Worm (Caenorhabditis elegans): Measurements from ENCODE around the gene dsl-6.
"Not testable (repeated sequence)": the region's sequence is repeated elsewhere in the genome, so short reads cannot be mapped to it uniquely, and the experiment has no call there.

dsl-6 gene

ce11 chrIV:11406744-11407690 is 8.9 kb upstream of the dsl-6 start, which contains the start of the genes his-63 and his-64 (continued):
- peak; percentile 92 for TF ChIP-seq aptf-2 (GFP tag; conservative IDR thresholded peaks at IDR 0.05)
- TF ChIP-seq snpc-3.4 (tag; optimal IDR thresholded peaks at IDR 0.05): peak; percentile 39
- TF ChIP-seq madf-6 (GFP tag; IDR thresholded peaks at IDR 0.05): peak; percentile 81
- TF ChIP-seq egl-44 (GFP tag; IDR thresholded peaks at IDR 0.05): peak; percentile 12; the same call in 1 of the 2 replicates
- 0 out of 2 replicates have a peak, but pooled peaks have one; percentile 34 for TF ChIP-seq mcd-1 (GFP tag; IDR thresholded peaks at IDR 0.05)
- TF ChIP-seq egrh-3 (GFP tag; IDR thresholded peaks at IDR 0.05): peak; percentile 8; the same call in 1 of the 2 replicates

- not testable (repeated sequence) for TF ChIP-seq snpc-4 (GFP tag; optimal IDR thresholded peaks at IDR 0.05); ama-1 (optimal IDR thresholded peaks at IDR 0.05); cebp-1 (GFP tag; IDR thresholded peaks at IDR 0.05)
- TF ChIP-seq snpc-4 (tag; optimal IDR thresholded peaks at IDR 0.05): peak in 1 of 4 experiments; percentile 6
- peak in 1 of 2 experiments; percentile 36 for TF ChIP-seq ama-1 (GFP tag; optimal IDR thresholded peaks at IDR 0.05)
- TF ChIP-seq D2030.7 (GFP tag; IDR thresholded peaks at IDR 0.05): peak; percentile 26
- peak; percentile 5 for TF ChIP-seq cebp-1 (tag; optimal IDR thresholded peaks at IDR 0.05)
- TF ChIP-seq B0336.3 (GFP tag; IDR thresholded peaks at IDR 0.05): 0 out of 2 replicates have a peak, but pooled peaks have one; percentile 12
- 0 out of 2 replicates have a peak, but pooled peaks have one; percentile 18 for TF ChIP-seq Y79H2A.3 (GFP tag; conservative IDR thresholded peaks at IDR 0.05)
- peak; percentile 39 for TF ChIP-seq F33H1.4 (GFP tag; IDR thresholded peaks at IDR 0.05)
- TF ChIP-seq hsf-1 (GFP tag; IDR thresholded peaks at IDR 0.05): peak; percentile 12; the same call in 1 of the 2 replicates
- 0 out of 2 replicates have a peak, but pooled peaks have one; percentile 17 for TF ChIP-seq pbrm-1 (GFP tag; IDR thresholded peaks at IDR 0.05)
- TF ChIP-seq ceh-58 (GFP tag; IDR thresholded peaks at IDR 0.05): 0 out of 2 replicates have a peak, but pooled peaks have one; percentile 70
- TF ChIP-seq Y53G8AR.9 (GFP tag; conservative IDR thresholded peaks at IDR 0.05): 0 out of 2 replicates have a peak, but pooled peaks have one; percentile 53
- peak; percentile 34 for TF ChIP-seq hrde-1 (tag; optimal IDR thresholded peaks at IDR 0.05; ENCODE audit: borderline replicate concordance)
- TF ChIP-seq lin-54 (GFP tag; optimal IDR thresholded peaks at IDR 0.05): peak; percentile 22
- peak; percentile 64; the same call in 1 of the 2 replicates for TF ChIP-seq Y95B8A.8 (GFP tag; IDR thresholded peaks at IDR 0.05)
- TF ChIP-seq attf-6 (GFP tag; IDR thresholded peaks at IDR 0.05): peak; percentile 64
- TF ChIP-seq lin-26 (GFP tag; IDR thresholded peaks at IDR 0.05): peak; percentile 60
- TF ChIP-seq F39B2.1 (GFP tag; IDR thresholded peaks at IDR 0.05): peak; percentile 39; the same call in 1 of the 2 replicates
- peak; percentile 14; the same call in 1 of the 2 replicates for TF ChIP-seq madf-8 (GFP tag; conservative IDR thresholded peaks at IDR 0.05)
- peak; percentile 68 for TF ChIP-seq ekl-4 (GFP tag; IDR thresholded peaks at IDR 0.05)
- peak; percentile 61 for TF ChIP-seq madf-6 (GFP tag; IDR thresholded peaks at IDR 0.05)
Measured at ce11 chrIV:11406127-11406526, 8.0 kb upstream of the dsl-6 start.

- TF ChIP-seq dox-1 (GFP tag; IDR thresholded peaks at IDR 0.05) (no peak), snpc-3.4 (tag; optimal IDR thresholded peaks at IDR 0.05) (no peak), dpl-1 (GFP tag; optimal IDR thresholded peaks at IDR 0.05) (peak; percentile 50), zfh-2 (GFP tag; conservative IDR thresholded peaks at IDR 0.05) (no peak), xnd-1 (tag; optimal IDR thresholded peaks at IDR 0.05) (peak; percentile 80), ceh-40 (GFP tag; IDR thresholded peaks at IDR 0.05) (no peak), hmg-20 (GFP tag; IDR thresholded peaks at IDR 0.05) (no peak), C06A6.2 (GFP tag; conservative IDR thresholded peaks at IDR 0.05) (no peak), F33H1.4 (GFP tag; IDR thresholded peaks at IDR 0.05) (peak; percentile 87), T07F8.4 (tag; optimal IDR thresholded peaks at IDR 0.05) (no peak), lin-26 (GFP tag; IDR thresholded peaks at IDR 0.05) (no peak), somi-1 (GFP tag; optimal IDR thresholded peaks at IDR 0.05) (no peak), lin-54 (GFP tag; optimal IDR thresholded peaks at IDR 0.05) (peak; percentile 45), K12H6.12 (tag; optimal IDR thresholded peaks at IDR 0.05) (no peak), efl-1 (GFP tag; optimal IDR thresholded peaks at IDR 0.05) (peak; percentile 76), lsl-1 (GFP tag; optimal IDR thresholded peaks at IDR 0.05) (peak; percentile 82), madf-8 (GFP tag; conservative IDR thresholded peaks at IDR 0.05) (peak; percentile 5; the same call in 1 of the 2 replicates), Y56A3A.18 (GFP tag; IDR thresholded peaks at IDR 0.05) (no peak), F10E7.11 (tag; optimal IDR thresholded peaks at IDR 0.05) (no peak)
Measured at ce11 chrIV:11403288-11403991, 5.3 kb upstream of the dsl-6 start, which contains the start of the genes memi-3 and cyp-31A2. TSS of gene memi-3 (minus strand) at chrIV:11403338. TSS of gene cyp-31A2 (plus strand) at chrIV:11403961.
